Worm (Caenorhabditis elegans) whole organism, L3 larva: ENCODE results near the gene gcy-31.

Experiments
- egl-27 ChIP-seq: sonication (generic microtip); optimal IDR thresholded peaks from 4 replicates; lab custom pipeline; 2017; ENCODE audit warnings: missing biosample characterization, missing genetic modification reagents, missing genetic modification characterization
- fkh-10 ChIP-seq: sonication (generic microtip); optimal IDR thresholded peaks from 2 replicates; lab custom pipeline; 2017; ENCODE audit warnings: missing biosample characterization, missing genetic modification reagents, missing genetic modification characterization
- jun-1 ChIP-seq: fragments of 150-350 bp; optimal IDR thresholded peaks from 2 replicates; lab custom pipeline; 2014; ENCODE audit warnings: missing biosample characterization, missing genetic modification reagents, missing genetic modification characterization
- lin-15B ChIP-seq: fragments of 150-350 bp; optimal IDR thresholded peaks from 2 replicates; lab custom pipeline; 2014; ENCODE audit warnings: missing biosample characterization, missing genetic modification characterization
- mml-1 ChIP-seq: fragments of 150-350 bp; sonication (generic microtip); optimal IDR thresholded peaks from 3 replicates; lab custom pipeline; 2014; ENCODE audit warnings: missing biosample characterization, missing genetic modification characterization
- nfya-1 ChIP-seq: sonication (generic microtip); optimal IDR thresholded peaks from 2 replicates; lab custom pipeline; 2017; ENCODE audit warnings: missing genetic modification characterization, mild to moderate bottlenecking, missing compliant biosample characterization, antibody characterized with exemption, moderate library complexity; ENCODE audit not compliant: insufficient read depth
- nhr-12 ChIP-seq: fragments of 150-350 bp; optimal IDR thresholded peaks from 2 replicates; lab custom pipeline; 2014; ENCODE audit warnings: missing biosample characterization, missing genetic modification characterization
- nhr-237 ChIP-seq: fragments of 150-350 bp; optimal IDR thresholded peaks from 2 replicates; lab custom pipeline; 2014; ENCODE audit warnings: missing biosample characterization, missing genetic modification characterization
- nhr-67 ChIP-seq: fragments of 150-350 bp; optimal IDR thresholded peaks from 2 replicates; lab custom pipeline; 2014; ENCODE audit warnings: missing biosample characterization, missing genetic modification characterization
- nhr-77 ChIP-seq: fragments of 150-350 bp; optimal IDR thresholded peaks from 2 replicates; lab custom pipeline; 2014; ENCODE audit warnings: missing biosample characterization, missing genetic modification characterization
- skn-1 ChIP-seq: fragments of 150-350 bp; optimal IDR thresholded peaks from 2 replicates; lab custom pipeline; 2014; ENCODE audit warnings: missing biosample characterization, missing genetic modification characterization
- zag-1 ChIP-seq: fragments of 150-350 bp; optimal IDR thresholded peaks from 2 replicates; lab custom pipeline; 2014; ENCODE audit warnings: missing biosample characterization, missing genetic modification characterization
- ztf-11 ChIP-seq: fragments of 150-350 bp; optimal IDR thresholded peaks from 2 replicates; lab custom pipeline; 2014; ENCODE audit warnings: missing biosample characterization, missing genetic modification characterization
- ztf-4 ChIP-seq: fragments of 150-350 bp; optimal IDR thresholded peaks from 2 replicates; lab custom pipeline; 2014; ENCODE audit warnings: missing biosample characterization, missing genetic modification characterization

- TF ChIP-seq nfya-1 (no peak), nhr-237 (tag; lab: Kevin White, UChicago) (no peak), fkh-10 (GFP tag; lab: Kevin White, UChicago) (peak; percentile 76), egl-27 (tag; lab: Kevin White, UChicago) (no peak), nhr-77 (tag; lab: Kevin White, UChicago) (no peak), jun-1 (tag; lab: Kevin White, UChicago) (no peak), ztf-4 (no peak), zag-1 (tag; lab: Kevin White, UChicago) (no peak), nhr-12 (no peak), lin-15B (tag; lab: Kevin White, UChicago) (no peak), nhr-67 (tag; lab: Kevin White, UChicago) (no peak), skn-1 (no peak), mml-1 (tag; lab: Kevin White, UChicago) (no peak), ztf-11 (no peak)
Measured at ce11 chrX:2457461-2457860, 30.2 kb upstream of the gcy-31 start.
